Worm (Caenorhabditis elegans) whole organism, L3 larva: ENCODE measurements around the gene sym-3.

ENCODE experiments used
- R02D3.7 ChIP-seq: fragments of 150-350 bp; optimal IDR thresholded peaks from 2 replicates; lab custom pipeline; 2014; ENCODE audit warnings: missing biosample characterization, missing genetic modification characterization
- ZK546.5 ChIP-seq: sonication (generic microtip); optimal IDR thresholded peaks from 2 replicates; lab custom pipeline; 2017; ENCODE audit warnings: missing biosample characterization, missing genetic modification characterization
- aly-2 ChIP-seq: fragments of 150-350 bp; optimal IDR thresholded peaks from 2 replicates; lab custom pipeline; 2014; ENCODE audit warnings: missing biosample characterization, missing genetic modification characterization
- ama-1 ChIP-seq: fragments of 150-350 bp; optimal IDR thresholded peaks from 2 replicates; lab custom pipeline; 2018
- ceh-16 ChIP-seq: sonication (generic microtip); optimal IDR thresholded peaks from 2 replicates; lab custom pipeline; 2017; ENCODE audit warnings: missing biosample characterization, missing genetic modification characterization
- ceh-28 ChIP-seq: fragments of 150-350 bp; optimal IDR thresholded peaks from 2 replicates; lab custom pipeline; 2014; ENCODE audit warnings: missing biosample characterization, missing genetic modification reagents, missing genetic modification characterization
- ceh-82 ChIP-seq: fragments of 150-350 bp; optimal IDR thresholded peaks from 2 replicates; lab custom pipeline; 2014; ENCODE audit warnings: missing biosample characterization, missing genetic modification characterization
- ceh-9 ChIP-seq: sonication (generic microtip); optimal IDR thresholded peaks from 2 replicates; lab custom pipeline; 2018; ENCODE audit warnings: missing biosample characterization, missing genetic modification characterization
- daf-12 ChIP-seq: fragments of 150-350 bp; optimal IDR thresholded peaks from 2 replicates; lab custom pipeline; 2014; ENCODE audit warnings: missing biosample characterization, missing genetic modification reagents, missing genetic modification characterization
- egl-27 ChIP-seq: sonication (generic microtip); optimal IDR thresholded peaks from 4 replicates; lab custom pipeline; 2017; ENCODE audit warnings: missing biosample characterization, missing genetic modification reagents, missing genetic modification characterization
- egl-5 ChIP-seq: fragments of 150-350 bp; optimal IDR thresholded peaks from 2 replicates; lab custom pipeline; 2017; ENCODE audit warnings: missing biosample characterization, missing genetic modification reagents, missing genetic modification characterization, inconsistent platforms
- elt-1 ChIP-seq: fragments of 150-350 bp; optimal IDR thresholded peaks from 2 replicates; lab custom pipeline; 2014; ENCODE audit warnings: missing biosample characterization, missing genetic modification characterization
- elt-2 ChIP-seq: sonication (generic microtip); optimal IDR thresholded peaks from 2 replicates; lab custom pipeline; 2016; ENCODE audit warnings: missing genetic modification reagents, mild to moderate bottlenecking, missing genetic modification characterization, missing compliant biosample characterization
- elt-3 ChIP-seq, 3 experiments: fragments of 150-350 bp in 1 of 3; sonication (generic microtip) in 2 of 3; optimal IDR thresholded peaks; 2 replicates in 2 of 3; 4 replicates in 1 of 3; lab custom pipeline; 2014 to 2017; ENCODE audit warnings: missing biosample characterization in 3 of 3, missing genetic modification characterization in 3 of 3
- eor-1 ChIP-seq, 2 experiments: fragments of 150-350 bp; optimal IDR thresholded peaks; 2 replicates each; lab custom pipeline; 2014 to 2018; ENCODE audit warnings: missing biosample characterization in 2 of 2, missing genetic modification characterization in 2 of 2
- fkh-10 ChIP-seq: sonication (generic microtip); optimal IDR thresholded peaks from 2 replicates; lab custom pipeline; 2017; ENCODE audit warnings: missing biosample characterization, missing genetic modification reagents, missing genetic modification characterization
- fkh-2 ChIP-seq: fragments of 150-350 bp; optimal IDR thresholded peaks from 2 replicates; lab custom pipeline; 2014; ENCODE audit warnings: missing biosample characterization, missing genetic modification reagents, missing genetic modification characterization
- fos-1 ChIP-seq: fragments of 150-350 bp; optimal IDR thresholded peaks from 2 replicates; lab custom pipeline; 2014; ENCODE audit warnings: missing biosample characterization, missing genetic modification characterization
- hmg-11 ChIP-seq: sonication (generic microtip); optimal IDR thresholded peaks from 2 replicates; lab custom pipeline; 2016; ENCODE audit warnings: missing genetic modification characterization, missing compliant biosample characterization
- jun-1 ChIP-seq: fragments of 150-350 bp; optimal IDR thresholded peaks from 2 replicates; lab custom pipeline; 2014; ENCODE audit warnings: missing biosample characterization, missing genetic modification reagents, missing genetic modification characterization
- lin-15B ChIP-seq: fragments of 150-350 bp; optimal IDR thresholded peaks from 2 replicates; lab custom pipeline; 2014; ENCODE audit warnings: missing biosample characterization, missing genetic modification characterization
- lin-39 ChIP-seq: fragments of 150-350 bp; optimal IDR thresholded peaks from 2 replicates; lab custom pipeline; 2018; ENCODE audit warnings: missing biosample characterization, missing genetic modification reagents, missing genetic modification characterization
- lsy-12 ChIP-seq: sonication (generic microtip); optimal IDR thresholded peaks from 2 replicates; lab custom pipeline; 2016; ENCODE audit warnings: mild to moderate bottlenecking, missing genetic modification characterization, missing compliant biosample characterization
- mdl-1 ChIP-seq: fragments of 150-350 bp; optimal IDR thresholded peaks from 2 replicates; lab custom pipeline; 2014; ENCODE audit warnings: missing biosample characterization, missing genetic modification characterization
- mml-1 ChIP-seq: fragments of 150-350 bp; sonication (generic microtip); optimal IDR thresholded peaks from 3 replicates; lab custom pipeline; 2014; ENCODE audit warnings: missing biosample characterization, missing genetic modification characterization
- nfya-1 ChIP-seq: sonication (generic microtip); optimal IDR thresholded peaks from 2 replicates; lab custom pipeline; 2017; ENCODE audit warnings: missing genetic modification characterization, mild to moderate bottlenecking, missing compliant biosample characterization, antibody characterized with exemption, moderate library complexity; ENCODE audit not compliant: insufficient read depth
- nhr-11 ChIP-seq: fragments of 150-350 bp; optimal IDR thresholded peaks from 2 replicates; lab custom pipeline; 2014; ENCODE audit warnings: missing biosample characterization, missing genetic modification characterization
- nhr-12 ChIP-seq: fragments of 150-350 bp; optimal IDR thresholded peaks from 2 replicates; lab custom pipeline; 2014; ENCODE audit warnings: missing biosample characterization, missing genetic modification characterization
- nhr-23 ChIP-seq: fragments of 150-350 bp; optimal IDR thresholded peaks from 2 replicates; lab custom pipeline; 2014; ENCODE audit warnings: missing biosample characterization, missing genetic modification reagents, missing genetic modification characterization
- nhr-237 ChIP-seq: fragments of 150-350 bp; optimal IDR thresholded peaks from 2 replicates; lab custom pipeline; 2014; ENCODE audit warnings: missing biosample characterization, missing genetic modification characterization
- nhr-25 ChIP-seq: sonication (generic microtip); optimal IDR thresholded peaks from 2 replicates; lab custom pipeline; 2017; ENCODE audit warnings: missing biosample characterization, missing genetic modification characterization
- nhr-28 ChIP-seq: fragments of 150-350 bp; optimal IDR thresholded peaks from 2 replicates; lab custom pipeline; 2014; ENCODE audit warnings: missing biosample characterization, missing genetic modification characterization
- nhr-43 ChIP-seq: sonication (generic microtip); optimal IDR thresholded peaks from 2 replicates; lab custom pipeline; 2016; ENCODE audit warnings: mild to moderate bottlenecking, missing genetic modification characterization, missing compliant biosample characterization; ENCODE audit not compliant: poor library complexity, severe bottlenecking
- nhr-67 ChIP-seq: fragments of 150-350 bp; optimal IDR thresholded peaks from 2 replicates; lab custom pipeline; 2014; ENCODE audit warnings: missing biosample characterization, missing genetic modification characterization
- nhr-76 ChIP-seq: fragments of 150-350 bp; sonication (generic microtip); optimal IDR thresholded peaks from 5 replicates; lab custom pipeline; 2014; ENCODE audit warnings: missing biosample characterization, missing genetic modification characterization
- nhr-77 ChIP-seq: fragments of 150-350 bp; optimal IDR thresholded peaks from 2 replicates; lab custom pipeline; 2014; ENCODE audit warnings: missing biosample characterization, missing genetic modification characterization
- pha-4 ChIP-seq: fragments of 150-350 bp; optimal IDR thresholded peaks from 2 replicates; lab custom pipeline; 2014; ENCODE audit warnings: missing biosample characterization, missing genetic modification reagents, missing genetic modification characterization
- pqm-1 ChIP-seq: fragments of 150-350 bp; optimal IDR thresholded peaks from 2 replicates; lab custom pipeline; 2017; ENCODE audit warnings: missing biosample characterization, missing genetic modification characterization, inconsistent platforms
- sea-2 ChIP-seq: fragments of 150-350 bp; sonication (generic microtip); optimal IDR thresholded peaks from 4 replicates; lab custom pipeline; 2014; ENCODE audit warnings: missing biosample characterization, missing genetic modification reagents, missing genetic modification characterization
- skn-1 ChIP-seq: fragments of 150-350 bp; optimal IDR thresholded peaks from 2 replicates; lab custom pipeline; 2014; ENCODE audit warnings: missing biosample characterization, missing genetic modification characterization
- snpc-4 ChIP-seq: fragments of 150-350 bp; optimal IDR thresholded peaks from 2 replicates; lab custom pipeline; 2014; ENCODE audit warnings: missing biosample characterization, missing genetic modification characterization
- tbx-2 ChIP-seq: sonication (generic microtip); optimal IDR thresholded peaks from 2 replicates; lab custom pipeline; 2016; ENCODE audit warnings: mild to moderate bottlenecking, missing genetic modification characterization, missing compliant biosample characterization
- unc-39 ChIP-seq: sonication (generic microtip); optimal IDR thresholded peaks from 4 replicates; lab custom pipeline; 2017; ENCODE audit warnings: missing biosample characterization, missing genetic modification characterization
- unc-62 ChIP-seq: fragments of 150-350 bp; sonication (generic microtip); optimal IDR thresholded peaks from 4 replicates; lab custom pipeline; 2014; ENCODE audit warnings: missing biosample characterization, missing genetic modification reagents, missing genetic modification characterization
- zag-1 ChIP-seq: fragments of 150-350 bp; optimal IDR thresholded peaks from 2 replicates; lab custom pipeline; 2014; ENCODE audit warnings: missing biosample characterization, missing genetic modification characterization
- ztf-11 ChIP-seq: fragments of 150-350 bp; optimal IDR thresholded peaks from 2 replicates; lab custom pipeline; 2014; ENCODE audit warnings: missing biosample characterization, missing genetic modification characterization
- ztf-4 ChIP-seq: fragments of 150-350 bp; optimal IDR thresholded peaks from 2 replicates; lab custom pipeline; 2014; ENCODE audit warnings: missing biosample characterization, missing genetic modification characterization

sym-3 gene

DNA sequence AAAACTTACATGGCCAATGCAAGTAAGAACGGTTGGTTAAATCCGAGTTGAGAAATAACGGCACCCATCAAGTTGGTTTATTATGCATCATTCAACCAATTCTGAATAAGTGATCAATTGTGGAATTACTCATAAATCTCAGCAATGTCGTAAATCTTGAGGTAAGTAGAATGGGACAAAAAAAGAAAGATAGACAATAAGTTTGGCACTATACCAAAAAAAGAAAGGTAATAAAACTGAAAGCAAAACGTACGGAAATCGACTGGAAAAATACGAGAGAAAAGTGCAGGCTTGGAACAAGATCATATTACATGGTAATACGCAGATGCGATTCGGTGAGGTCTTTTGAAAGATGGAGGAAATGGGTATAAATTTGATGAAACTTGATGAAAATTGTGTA is 25.1 kb downstream of the sym-3 start, which contains the start of gene F46G11.4:
Gene F46G11.4, minus strand, starts transcription at position 101 of the 400 bp plus-strand sequence.
- no peak for TF ChIP-seq ceh-9 (tag; lab: Kevin White, UChicago)
- no peak for TF ChIP-seq ama-1 (lab: Kevin White, UChicago)
- TF ChIP-seq jun-1 (tag; lab: Kevin White, UChicago) = no peak

DNA sequence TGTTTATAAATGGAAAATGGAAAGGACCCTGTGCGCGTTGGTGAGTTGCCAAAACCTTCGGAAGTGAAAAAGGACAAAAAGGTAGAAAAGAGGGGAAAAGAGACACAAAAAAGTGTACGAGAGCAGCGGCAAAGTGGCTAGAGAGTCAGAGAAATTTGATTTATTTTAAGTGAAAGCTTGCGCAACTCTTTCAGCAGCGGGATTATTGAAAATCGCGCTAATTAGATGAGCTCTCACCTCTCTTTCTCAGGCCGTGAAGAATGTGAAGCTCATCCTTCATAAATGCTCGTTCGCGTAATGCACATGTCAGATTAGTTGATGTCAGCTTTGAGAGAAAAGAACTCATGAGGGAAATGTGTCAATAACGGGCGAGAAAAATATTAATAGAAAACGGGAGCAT is 25.7 kb downstream of the sym-3 start:
- TF ChIP-seq sea-2 (no peak), fkh-10 (GFP tag; lab: Kevin White, UChicago) (peak; percentile 89)

DNA sequence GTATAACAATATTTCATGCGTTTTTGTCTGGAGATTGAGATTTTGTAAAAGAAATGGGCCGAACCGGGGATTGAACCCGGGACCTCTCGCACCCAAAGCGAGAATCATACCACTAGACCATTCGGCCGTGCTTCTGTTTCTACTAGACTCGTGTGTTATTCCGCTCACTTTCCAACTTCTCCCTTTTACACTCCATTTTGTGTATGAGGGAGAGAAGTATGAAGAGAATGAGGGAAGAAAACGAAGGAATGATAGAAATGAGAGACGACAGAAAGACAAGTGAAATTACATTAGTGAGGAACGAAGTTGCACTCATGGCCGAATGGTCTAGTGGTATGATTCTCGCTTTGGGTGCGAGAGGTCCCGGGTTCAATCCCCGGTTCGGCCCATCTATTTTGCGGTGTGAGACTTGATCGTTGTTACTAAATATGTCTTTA is 27.6 kb downstream of the sym-3 start:
- peak; percentile 27 for TF ChIP-seq fkh-2 (tag; lab: Kevin White, UChicago)
- TF ChIP-seq nhr-28 (tag; lab: Kevin White, UChicago) = no peak
- peak; percentile 26 for TF ChIP-seq ztf-11 (tag; lab: Kevin White, UChicago)
- TF ChIP-seq elt-1 (tag; lab: Kevin White, UChicago) = no peak
- TF ChIP-seq elt-3 (tag; optimal IDR thresholded peaks at IDR 0.05; lab: Kevin White, UChicago) = peak in 1 of 3 experiments; percentile 76
- no peak for TF ChIP-seq skn-1 (tag; lab: Kevin White, UChicago)
- TF ChIP-seq ceh-82 = peak; percentile 70
- peak; percentile 22 for TF ChIP-seq ama-1 (lab: Kevin White, UChicago)
- TF ChIP-seq nhr-76 = no peak
- no peak for TF ChIP-seq mdl-1
- peak; percentile 35 for TF ChIP-seq snpc-4 (tag; lab: Kevin White, UChicago)
- no peak for TF ChIP-seq mml-1 (tag; lab: Kevin White, UChicago)
- TF ChIP-seq nhr-11 (tag; lab: Kevin White, UChicago) = peak; percentile 66
- TF ChIP-seq zag-1 (tag; lab: Kevin White, UChicago) = peak; percentile 72
- TF ChIP-seq unc-39 (tag; lab: Kevin White, UChicago) = peak; percentile 37
- peak; percentile 87 for TF ChIP-seq nfya-1 (tag; lab: Kevin White, UChicago)
- peak; percentile 57 for TF ChIP-seq unc-62 (GFP tag; lab: Kevin White, UChicago)
- TF ChIP-seq hmg-11 = peak; percentile 98
- no peak for TF ChIP-seq nhr-12 (tag; lab: Kevin White, UChicago)
- peak; percentile 78 for TF ChIP-seq egl-5
- TF ChIP-seq tbx-2 (tag; lab: Kevin White, UChicago) = peak; percentile 87
- peak; percentile 79 for TF ChIP-seq egl-27 (tag; lab: Kevin White, UChicago)
- peak; percentile 82 for TF ChIP-seq lin-39 (tag; lab: Kevin White, UChicago)
- no peak for TF ChIP-seq nhr-67 (tag; lab: Kevin White, UChicago)
- no peak for TF ChIP-seq ceh-9 (tag; lab: Kevin White, UChicago)
- TF ChIP-seq nhr-237 = no peak
- no peak for TF ChIP-seq ZK546.5 (tag; lab: Kevin White, UChicago)
- TF ChIP-seq ztf-4 (tag; lab: Kevin White, UChicago) = peak; percentile 85
- TF ChIP-seq pqm-1 = peak; percentile 58
- TF ChIP-seq lsy-12 = peak; percentile 88
- TF ChIP-seq nhr-77 (tag; lab: Kevin White, UChicago) = peak; percentile 21
- TF ChIP-seq nhr-23 (tag; lab: Kevin White, UChicago) = peak; percentile 59
- no peak for TF ChIP-seq daf-12 (tag; lab: Kevin White, UChicago)
- peak; percentile 55 for TF ChIP-seq fkh-10 (GFP tag; lab: Kevin White, UChicago)
- TF ChIP-seq aly-2 (tag; lab: Kevin White, UChicago) = peak; percentile 10
- TF ChIP-seq fos-1 (tag; lab: Kevin White, UChicago) = no peak
- peak; percentile 78 for TF ChIP-seq nhr-43 (tag; lab: Kevin White, UChicago)
- TF ChIP-seq lin-15B (tag; lab: Kevin White, UChicago) = peak; percentile 2
- TF ChIP-seq ceh-16 (tag; lab: Kevin White, UChicago) = no peak
- TF ChIP-seq ceh-28 (tag; lab: Kevin White, UChicago) = peak; percentile 74
- TF ChIP-seq nhr-25 (tag; lab: Kevin White, UChicago) = peak; percentile 85
- peak; percentile 60 for TF ChIP-seq pha-4 (tag; lab: Kevin White, UChicago)
- peak; percentile 93 for TF ChIP-seq sea-2
- TF ChIP-seq jun-1 (tag; lab: Kevin White, UChicago) = peak; percentile 77
- TF ChIP-seq R02D3.7 (tag; lab: Kevin White, UChicago) = peak; percentile 14
- TF ChIP-seq elt-2 (tag; lab: Kevin White, UChicago) = peak; percentile 57
- TF ChIP-seq eor-1 (tag; optimal IDR thresholded peaks at IDR 0.05; lab: Kevin White, UChicago) = peak in 1 of 2 experiments; percentile 72
